Fruit fly (Drosophila melanogaster): ENCODE measurements around the gene CG12716.

Gene CG12716

dm6 chrX:12947670-12948069 is 28.4 kb downstream of the CG12716 start (continued):
- TF ChIP-seq CG17385 (GFP tag; optimal IDR thresholded peaks at IDR 0.05) (peak; percentile 46), bab2 (GFP tag; optimal IDR thresholded peaks at IDR 0.05) (no peak), sim (GFP tag; IDR thresholded peaks at IDR 0.05) (no peak), Camta (GFP tag; optimal IDR thresholded peaks at IDR 0.05) (no peak), CG4707 (GFP tag; optimal IDR thresholded peaks at IDR 0.05) (peak; percentile 43), CG12744 (GFP tag; optimal IDR thresholded peaks at IDR 0.05) (no peak), CG2199 (GFP tag; IDR thresholded peaks at IDR 0.05) (no peak), CG10565 (GFP tag; optimal IDR thresholded peaks at IDR 0.05) (no peak), CG12659 (GFP tag; optimal IDR thresholded peaks at IDR 0.05) (no peak), unpg (GFP tag; optimal IDR thresholded peaks at IDR 0.05) (no peak), CG8478 (optimal IDR thresholded peaks at IDR 0.05) (no peak), HLHmδ (GFP tag; optimal IDR thresholded peaks at IDR 0.05) (peak; percentile 47), MBD-R2 (GFP tag; IDR thresholded peaks at IDR 0.05) (no peak), caup (GFP tag; optimal IDR thresholded peaks at IDR 0.05; ENCODE audit: severe bottlenecking) (peak; percentile 51), Elba2 (GFP tag; optimal IDR thresholded peaks at IDR 0.05) (no peak), nmo (GFP tag; optimal IDR thresholded peaks at IDR 0.05) (peak; percentile 2), CG3281 (GFP tag; optimal IDR thresholded peaks at IDR 0.05) (no peak), CG17568 (GFP tag; optimal IDR thresholded peaks at IDR 0.05) (peak; percentile 4), CG12299 (tag; optimal IDR thresholded peaks at IDR 0.05) (no peak), Bgb (GFP tag; IDR thresholded peaks at IDR 0.05; ENCODE audit: partially characterized antibody) (no peak), Opbp (GFP tag; IDR thresholded peaks at IDR 0.05; ENCODE audit: partially characterized antibody) (no peak), toy (GFP tag; IDR thresholded peaks at IDR 0.05) (no peak), CG7987 (GFP tag; optimal IDR thresholded peaks at IDR 0.05) (no peak), sd (tag; optimal IDR thresholded peaks at IDR 0.05) (no peak), esg (GFP tag; conservative IDR thresholded peaks at IDR 0.05) (no peak), Atf-2 (GFP tag; optimal IDR thresholded peaks at IDR 0.05) (no peak), hkb (optimal IDR thresholded peaks at IDR 0.05) (no peak), hkb (GFP tag; IDR thresholded peaks at IDR 0.05) (no peak), onecut (GFP tag; IDR thresholded peaks at IDR 0.05) (peak; percentile 69), CG11696 (GFP tag; IDR thresholded peaks at IDR 0.05) (no peak), CG32767 (GFP tag; IDR thresholded peaks at IDR 0.05) (no peak), CG7745 (tag; optimal IDR thresholded peaks at IDR 0.05) (no peak), CG17186 (GFP tag; optimal IDR thresholded peaks at IDR 0.05) (no peak), CG1603 (tag; optimal IDR thresholded peaks at IDR 0.05) (peak; percentile 24), CG8924 (tag; optimal IDR thresholded peaks at IDR 0.05) (no peak), CG15696 (tag; optimal IDR thresholded peaks at IDR 0.05) (no peak), CG13287 (GFP tag; IDR thresholded peaks at IDR 0.05; ENCODE audit: partially characterized antibody) (no peak), cas (GFP tag; IDR thresholded peaks at IDR 0.05) (no peak), CG34422 (GFP tag; IDR thresholded peaks at IDR 0.05) (no peak), Fer1 (GFP tag; optimal IDR thresholded peaks at IDR 0.05) (peak; percentile 41), zen (tag; optimal IDR thresholded peaks at IDR 0.05) (no peak), Nf-YA (GFP tag; IDR thresholded peaks at IDR 0.05) (0 out of 2 replicates have a peak, but pooled peaks have one; percentile 24), cg (GFP tag; optimal IDR thresholded peaks at IDR 0.05) (no peak), CG3847 (GFP tag; IDR thresholded peaks at IDR 0.05) (no peak), CG1233 (GFP tag; optimal IDR thresholded peaks at IDR 0.05) (peak; percentile 67), CG18476 (GFP tag; optimal IDR thresholded peaks at IDR 0.05) (no peak), sens-2 (GFP tag; IDR thresholded peaks at IDR 0.05) (no peak), CG34376 (GFP tag; optimal IDR thresholded peaks at IDR 0.05) (peak; percentile 74), ab (GFP tag; optimal IDR thresholded peaks at IDR 0.05) (no peak), odd (GFP tag; optimal IDR thresholded peaks at IDR 0.05) (peak; percentile 17), pzg (GFP tag; optimal IDR thresholded peaks at IDR 0.05) (no peak), CG14667 (GFP tag; IDR thresholded peaks at IDR 0.05) (no peak)
